Fruit fly (Drosophila melanogaster) whole organism, embryonic: ENCODE results near the gene Jon65Aiii.
A peak's percentile ranks its signal among the peaks of the same experiment; 100 is the strongest.

Experiments used
- Ada2b ChIP-seq: fragments of 200-800 bp; sonication (Bioruptor generic); IDR thresholded peaks from 2 replicates; pipeline ENCODE4 v1.3.6; 2022; ENCODE audit warnings: missing biosample characterization, missing genetic modification characterization
- Atf-2 ChIP-seq: fragments of 200-800 bp; sonication (Bioruptor generic); optimal IDR thresholded peaks from 2 replicates; lab custom pipeline; 2016; ENCODE audit warnings: missing biosample characterization, missing genetic modification characterization
- CG10431 ChIP-seq: fragments of 200-800 bp; sonication (Bioruptor generic); optimal IDR thresholded peaks from 3 replicates; lab custom pipeline; 2018; ENCODE audit warnings: missing biosample characterization, mild to moderate bottlenecking, missing genetic modification characterization
- CG12071 ChIP-seq: fragments of 200-800 bp; sonication (Bioruptor generic); optimal IDR thresholded peaks from 3 replicates; lab custom pipeline; 2018; ENCODE audit warnings: missing biosample characterization, mild to moderate bottlenecking, missing genetic modification characterization
- CG12104 ChIP-seq: fragments of 200-800 bp; sonication (Bioruptor generic); optimal IDR thresholded peaks from 3 replicates; lab custom pipeline; 2016; ENCODE audit warnings: missing biosample characterization, missing genetic modification characterization
- CG12155 ChIP-seq: fragments of 200-800 bp; sonication (Bioruptor generic); optimal IDR thresholded peaks from 3 replicates; lab custom pipeline; 2016; ENCODE audit warnings: missing biosample characterization, missing genetic modification characterization
- CG13123 ChIP-seq: fragments of 200-800 bp; sonication (Bioruptor generic); optimal IDR thresholded peaks from 2 replicates; lab custom pipeline; 2016; ENCODE audit warnings: missing biosample characterization, missing genetic modification characterization
- CG15011 ChIP-seq: fragments of 200-800 bp; sonication (Bioruptor generic); optimal IDR thresholded peaks from 3 replicates; lab custom pipeline; 2018; ENCODE audit warnings: missing biosample characterization, mild to moderate bottlenecking, missing genetic modification characterization
- CG16779 ChIP-seq: fragments of 200-800 bp; sonication (Bioruptor generic); IDR thresholded peaks from 2 replicates; pipeline ENCODE4 v1.3.6; 2022; ENCODE audit warnings: missing biosample characterization, missing genetic modification characterization
- CG16813 ChIP-seq: fragments of 200-800 bp; sonication (Bioruptor generic); IDR thresholded peaks from 3 replicates; pipeline ENCODE4 v1.3.6; 2022; ENCODE audit warnings: missing biosample characterization, missing genetic modification characterization; ENCODE audit not compliant: partially characterized antibody
- CG18599 ChIP-seq: fragments of 200-800 bp; sonication (Bioruptor generic); optimal IDR thresholded peaks from 3 replicates; lab custom pipeline; 2017; ENCODE audit warnings: missing biosample characterization, missing genetic modification characterization, mild to moderate bottlenecking, moderate library complexity, missing genetic modification reagents
- CG18764 ChIP-seq: fragments of 200-800 bp; sonication (Bioruptor generic); optimal IDR thresholded peaks from 3 replicates; lab custom pipeline; 2016; ENCODE audit warnings: missing biosample characterization, missing genetic modification characterization
- CG2199 ChIP-seq: fragments of 200-800 bp; sonication (Bioruptor generic); IDR thresholded peaks from 3 replicates; pipeline ENCODE4 v1.3.6; 2022; ENCODE audit warnings: missing biosample characterization, missing genetic modification characterization
- CG32532 ChIP-seq: fragments of 200-800 bp; sonication (Bioruptor generic); IDR thresholded peaks from 2 replicates; pipeline ENCODE4 v1.3.6; 2022; ENCODE audit warnings: missing biosample characterization, missing genetic modification characterization
- CG32767 ChIP-seq: fragments of 200-800 bp; sonication (Bioruptor generic); IDR thresholded peaks from 2 replicates; pipeline ENCODE4 v1.3.6; 2022; ENCODE audit warnings: missing biosample characterization, missing genetic modification characterization
- CG3847 ChIP-seq: fragments of 200-800 bp; sonication (Bioruptor generic); IDR thresholded peaks from 2 replicates; pipeline ENCODE4 v1.3.6; 2022; ENCODE audit warnings: missing biosample characterization, missing genetic modification characterization
- CG4404 ChIP-seq: fragments of 200-800 bp; sonication (Bioruptor generic); IDR thresholded peaks from 2 replicates; pipeline ENCODE4 v1.3.6; 2022; ENCODE audit warnings: missing biosample characterization, missing genetic modification characterization
- CG5245 ChIP-seq: fragments of 200-800 bp; sonication (Bioruptor generic); optimal IDR thresholded peaks from 3 replicates; lab custom pipeline; 2016; ENCODE audit warnings: missing biosample characterization, missing genetic modification characterization
- CG5953 ChIP-seq: fragments of 200-800 bp; sonication (Bioruptor generic); IDR thresholded peaks from 2 replicates; pipeline ENCODE4 v1.3.6; 2022; ENCODE audit warnings: missing biosample characterization, missing genetic modification characterization
- CG6683 ChIP-seq: fragments of 200-800 bp; sonication (Bioruptor generic); optimal IDR thresholded peaks from 2 replicates; lab custom pipeline; 2017; ENCODE audit warnings: missing biosample characterization, mild to moderate bottlenecking, missing genetic modification characterization, missing genetic modification reagents
- CG6791 ChIP-seq: fragments of 200-800 bp; sonication (Bioruptor generic); IDR thresholded peaks from 3 replicates; pipeline ENCODE4 v1.3.6; 2022; ENCODE audit warnings: missing biosample characterization, missing genetic modification characterization; ENCODE audit not compliant: partially characterized antibody
- CG6854 ChIP-seq: fragments of 200-800 bp; sonication (Bioruptor generic); optimal IDR thresholded peaks from 3 replicates; lab custom pipeline; 2017; ENCODE audit warnings: missing biosample characterization, mild to moderate bottlenecking, missing genetic modification characterization
- CG8388 ChIP-seq: fragments of 200-800 bp; sonication (Bioruptor generic); optimal IDR thresholded peaks from 2 replicates; lab custom pipeline; 2019; ENCODE audit warnings: missing biosample characterization, mild to moderate bottlenecking, missing genetic modification characterization, moderate library complexity
- CG9876 ChIP-seq: fragments of 200-800 bp; sonication (Bioruptor generic); optimal IDR thresholded peaks from 2 replicates; lab custom pipeline; 2016; ENCODE audit warnings: missing biosample characterization, missing genetic modification characterization
- CG9932 ChIP-seq: fragments of 200-800 bp; sonication (Bioruptor generic); IDR thresholded peaks from 2 replicates; pipeline ENCODE4 v1.3.6; 2022; ENCODE audit warnings: missing biosample characterization, missing genetic modification characterization
- Camta ChIP-seq: fragments of 200-800 bp; sonication (Bioruptor generic); optimal IDR thresholded peaks from 2 replicates; lab custom pipeline; 2016; ENCODE audit warnings: missing biosample characterization, missing genetic modification characterization
- CrebB ChIP-seq: fragments of 200-800 bp; sonication (Bioruptor generic); optimal IDR thresholded peaks from 3 replicates; lab custom pipeline; 2018; ENCODE audit warnings: missing biosample characterization, mild to moderate bottlenecking, missing genetic modification characterization
- D19A ChIP-seq: fragments of 200-800 bp; optimal IDR thresholded peaks from 3 replicates; lab custom pipeline; 2019; ENCODE audit warnings: missing biosample characterization, mild to moderate bottlenecking, missing genetic modification characterization, moderate library complexity
- Hand ChIP-seq: fragments of 200-800 bp; sonication (Bioruptor generic); optimal IDR thresholded peaks from 2 replicates; lab custom pipeline; 2017; ENCODE audit warnings: mild to moderate bottlenecking, missing biosample characterization, missing genetic modification reagents, missing genetic modification characterization
- NK7.1 ChIP-seq: fragments of 200-800 bp; sonication (Bioruptor generic); optimal IDR thresholded peaks from 3 replicates; lab custom pipeline; 2016; ENCODE audit warnings: missing biosample characterization, missing genetic modification characterization
- Oaz ChIP-seq: fragments of 200-800 bp; sonication (Bioruptor generic); IDR thresholded peaks from 2 replicates; pipeline ENCODE4 v1.3.6; 2022; ENCODE audit warnings: missing biosample characterization, missing genetic modification characterization
- Tbp ChIP-seq: fragments of >200 bp; optimal IDR thresholded peaks from 2 replicates; lab custom pipeline; 2018; ENCODE audit warnings: missing biosample characterization, missing genetic modification characterization
- Xbp1 ChIP-seq: fragments of 200-800 bp; sonication (Bioruptor generic); optimal IDR thresholded peaks from 3 replicates; lab custom pipeline; 2016; ENCODE audit warnings: missing biosample characterization, mild to moderate bottlenecking, missing genetic modification characterization
- bbx ChIP-seq: fragments of 200-800 bp; sonication (Bioruptor generic); IDR thresholded peaks from 2 replicates; pipeline ENCODE4 v1.3.6; 2022; ENCODE audit warnings: missing biosample characterization, missing genetic modification characterization; ENCODE audit not compliant: partially characterized antibody
- cas ChIP-seq: fragments of 200-800 bp; sonication (Bioruptor generic); IDR thresholded peaks from 2 replicates; pipeline ENCODE4 v1.3.6; 2022; ENCODE audit warnings: missing biosample characterization, missing genetic modification characterization
- chif ChIP-seq, 2 experiments: fragments of 200-800 bp; sonication (Bioruptor generic); optimal IDR thresholded peaks; 3 replicates each; lab custom pipeline; 2016; ENCODE audit warnings: missing biosample characterization in 2 of 2, missing genetic modification characterization in 2 of 2
- chinmo ChIP-seq: fragments of 200-800 bp; sonication (Bioruptor generic); IDR thresholded peaks from 4 replicates; pipeline ENCODE4 v1.3.6; 2022; ENCODE audit warnings: missing biosample characterization, missing genetic modification characterization; ENCODE audit not compliant: partially characterized antibody
- dan ChIP-seq: fragments of 200-800 bp; sonication (Bioruptor generic); IDR thresholded peaks from 2 replicates; pipeline ENCODE4 v1.3.6; 2022; ENCODE audit warnings: missing biosample characterization, missing genetic modification characterization
- gt ChIP-seq: fragments of 200-800 bp; sonication (Bioruptor generic); IDR thresholded peaks from 2 replicates; pipeline ENCODE4 v1.3.6; 2022; ENCODE audit warnings: missing biosample characterization, missing genetic modification characterization
- ham ChIP-seq: fragments of 200-800 bp; sonication (Bioruptor generic); IDR thresholded peaks from 2 replicates; pipeline ENCODE4 v1.3.6; 2022; ENCODE audit warnings: missing biosample characterization, missing genetic modification characterization
- hb ChIP-seq: fragments of 200-800 bp; sonication (Bioruptor generic); IDR thresholded peaks from 3 replicates; pipeline ENCODE4 v1.3.6; 2022; ENCODE audit warnings: missing biosample characterization, missing genetic modification characterization; ENCODE audit not compliant: partially characterized antibody
- her ChIP-seq: fragments of 200-800 bp; sonication (Bioruptor generic); optimal IDR thresholded peaks from 2 replicates; lab custom pipeline; 2016; ENCODE audit warnings: missing biosample characterization, missing genetic modification characterization
- lov ChIP-seq, 2 experiments: fragments of 200-800 bp in 1 of 2; fragments of >200 bp in 1 of 2; sonication (Bioruptor generic) in 1 of 2; IDR thresholded peaks in 1 of 2; optimal IDR thresholded peaks in 1 of 2; 2 replicates in 1 of 2; 3 replicates in 1 of 2; pipeline versions ENCODE4 v1.3.6 to Lab custom; 2017 to 2022; ENCODE audit warnings: missing biosample characterization in 1 of 2, missing genetic modification characterization in 1 of 2
- mam ChIP-seq: fragments of 200-800 bp; sonication (Bioruptor generic); optimal IDR thresholded peaks from 3 replicates; lab custom pipeline; 2016; ENCODE audit warnings: missing biosample characterization, missing genetic modification characterization
- pho ChIP-seq: fragments of 200-800 bp; sonication (Bioruptor generic); optimal IDR thresholded peaks from 2 replicates; lab custom pipeline; 2016; ENCODE audit warnings: missing biosample characterization, missing genetic modification characterization
- rib ChIP-seq: fragments of 200-800 bp; sonication (Bioruptor generic); IDR thresholded peaks from 2 replicates; pipeline ENCODE4 v1.3.6; 2022; ENCODE audit warnings: missing biosample characterization, missing genetic modification characterization
- slou ChIP-seq: fragments of 200-800 bp; sonication (Bioruptor generic); optimal IDR thresholded peaks from 3 replicates; lab custom pipeline; 2016; ENCODE audit warnings: missing biosample characterization, missing genetic modification characterization
- so ChIP-seq: fragments of 200-800 bp; sonication (Bioruptor generic); IDR thresholded peaks from 3 replicates; pipeline ENCODE4 v1.3.6; 2022; ENCODE audit warnings: missing biosample characterization, missing genetic modification characterization
- tgo ChIP-seq: fragments of 200-800 bp; sonication (Bioruptor generic); IDR thresholded peaks from 3 replicates; pipeline ENCODE4 v1.3.6; 2022; ENCODE audit warnings: missing biosample characterization, missing genetic modification characterization
- vfl ChIP-seq: fragments of 200-800 bp; sonication (Bioruptor generic); optimal IDR thresholded peaks from 2 replicates; lab custom pipeline; 2016; ENCODE audit warnings: missing biosample characterization, missing genetic modification characterization
- zfh1 ChIP-seq: fragments of 200-800 bp; sonication (Bioruptor generic); IDR thresholded peaks from 3 replicates; pipeline ENCODE4 v1.3.6; 2022; ENCODE audit warnings: missing biosample characterization, missing genetic modification characterization

The Jon65Aiii gene

DNA sequence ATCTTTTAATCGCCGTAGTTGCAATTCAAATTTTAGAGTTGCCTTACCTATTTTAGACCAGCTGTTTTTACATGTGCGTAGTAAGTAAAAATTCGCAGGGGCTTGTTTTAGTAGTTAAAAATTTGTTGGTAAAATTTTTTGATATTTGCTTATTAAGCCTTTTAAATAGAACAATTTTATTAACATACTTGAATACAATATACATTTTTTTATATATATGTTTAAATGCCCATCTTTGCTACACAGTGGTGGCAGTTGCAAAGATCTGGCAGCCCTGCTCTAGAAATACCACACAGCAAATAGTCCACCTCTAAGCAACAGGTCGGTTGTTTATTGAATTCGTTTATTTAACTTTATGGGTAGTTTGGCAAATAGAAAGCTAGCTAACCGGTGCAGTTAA is 44.1 kb downstream of the Jon65Aiii start, which contains the start of the genes CG10467 and loj:
TSS of gene CG10467 (minus strand) at position 51 of the 400 bp plus-strand sequence.
TSS of gene loj (plus strand) at position 291 of the 400 bp plus-strand sequence.
- TF ChIP-seq CG12071: peak; percentile 43
- peak; percentile 85 for TF ChIP-seq pho (GFP tag; lab: Kevin White, UChicago)
- peak; percentile 93 for TF ChIP-seq CG5245 (GFP tag; lab: Kevin White, UChicago)
- peak; percentile 81 for TF ChIP-seq Camta
- peak; percentile 98 for TF ChIP-seq Xbp1 (GFP tag; lab: Kevin White, UChicago)
- TF ChIP-seq CG6791 (GFP tag; lab: Robert Waterston, UW): peak; percentile 55; the same call in 1 of the 3 replicates
- TF ChIP-seq mam (GFP tag; lab: Kevin White, UChicago): peak; percentile 93
- TF ChIP-seq gt (GFP tag; lab: Robert Waterston, UW): peak; percentile 94
- TF ChIP-seq CG16813 (GFP tag; lab: Robert Waterston, UW): peak; percentile 75
- TF ChIP-seq CG10431 (GFP tag; lab: Kevin White, UChicago): peak; percentile 69
- peak; percentile 89 for TF ChIP-seq CG8388
- TF ChIP-seq zfh1: peak; percentile 97
- peak; percentile 92 for TF ChIP-seq CG18764
- peak; percentile 96 for TF ChIP-seq CG12155 (GFP tag; lab: Kevin White, UChicago)
- no peak for TF ChIP-seq lov (optimal IDR thresholded peaks at IDR 0.05; lab: Kevin White, UChicago)
- TF ChIP-seq lov (GFP tag; IDR thresholded peaks at IDR 0.05; lab: Robert Waterston, UW): peak; percentile 93; the same call in 2 of the 3 replicates
- TF ChIP-seq hb (GFP tag; lab: Robert Waterston, UW): peak; percentile 46
- peak; percentile 97 for TF ChIP-seq tgo (GFP tag; lab: Robert Waterston, UW)
- peak; percentile 92 for TF ChIP-seq CG13123 (GFP tag; lab: Kevin White, UChicago)
- TF ChIP-seq CG6683 (GFP tag; lab: Kevin White, UChicago): peak; percentile 72
- peak; percentile 93 for TF ChIP-seq CG32767 (GFP tag; lab: Robert Waterston, UW)
- TF ChIP-seq Ada2b (GFP tag; lab: Robert Waterston, UW): peak; percentile 94
- peak; percentile 98 for TF ChIP-seq CG32532 (GFP tag; lab: Robert Waterston, UW)
- TF ChIP-seq CG6854: peak; percentile 26
- peak; percentile 94 for TF ChIP-seq cas (GFP tag; lab: Robert Waterston, UW)
- TF ChIP-seq slou (GFP tag; lab: Kevin White, UChicago): peak; percentile 96
- peak; percentile 86; the same call in 1 of the 2 replicates for TF ChIP-seq CG5953 (GFP tag; lab: Robert Waterston, UW)
- peak; percentile 81 for TF ChIP-seq CG15011 (GFP tag; lab: Kevin White, UChicago)
- TF ChIP-seq NK7.1 (GFP tag; lab: Kevin White, UChicago): no peak
- peak; percentile 88 for TF ChIP-seq so
- peak; percentile 78 to 88 for TF ChIP-seq chif (GFP tag; optimal IDR thresholded peaks at IDR 0.05; lab: Kevin White, UChicago)
- peak; percentile 94 for TF ChIP-seq CG2199 (GFP tag; lab: Robert Waterston, UW)
- TF ChIP-seq CG9932 (GFP tag; lab: Robert Waterston, UW): peak; percentile 99
- peak; percentile 94 for TF ChIP-seq dan
- TF ChIP-seq CG4404: peak; percentile 98
- TF ChIP-seq CG18599 (GFP tag; lab: Kevin White, UChicago): peak; percentile 94
- peak; percentile 91 for TF ChIP-seq Oaz
- peak; percentile 98 for TF ChIP-seq CG3847 (GFP tag; lab: Robert Waterston, UW)
- peak; percentile 79 for TF ChIP-seq CG9876 (GFP tag; lab: Kevin White, UChicago)
- peak; percentile 58 for TF ChIP-seq bbx (GFP tag; lab: Robert Waterston, UW)
- peak; percentile 87 for TF ChIP-seq D19A
- peak; percentile 93 for TF ChIP-seq rib (GFP tag; lab: Robert Waterston, UW)
- peak; percentile 91 for TF ChIP-seq ham (GFP tag; lab: Robert Waterston, UW)
- TF ChIP-seq her (GFP tag; lab: Kevin White, UChicago): peak; percentile 45
- TF ChIP-seq Hand (GFP tag; lab: Kevin White, UChicago): peak; percentile 61
- no peak for TF ChIP-seq Tbp (GFP tag; lab: Kevin White, UChicago)
- TF ChIP-seq chinmo (GFP tag; lab: Robert Waterston, UW): no peak
- TF ChIP-seq Atf-2 (GFP tag; lab: Kevin White, UChicago): peak; percentile 60
- peak; percentile 78 for TF ChIP-seq CrebB
- TF ChIP-seq CG12104 (GFP tag; lab: Kevin White, UChicago): peak; percentile 93
- TF ChIP-seq vfl: peak; percentile 86
- TF ChIP-seq CG16779 (GFP tag; lab: Robert Waterston, UW): peak; percentile 88
